Worm (Caenorhabditis elegans): ENCODE data around the gene C38D4.10.

C38D4.10 gene

DNA sequence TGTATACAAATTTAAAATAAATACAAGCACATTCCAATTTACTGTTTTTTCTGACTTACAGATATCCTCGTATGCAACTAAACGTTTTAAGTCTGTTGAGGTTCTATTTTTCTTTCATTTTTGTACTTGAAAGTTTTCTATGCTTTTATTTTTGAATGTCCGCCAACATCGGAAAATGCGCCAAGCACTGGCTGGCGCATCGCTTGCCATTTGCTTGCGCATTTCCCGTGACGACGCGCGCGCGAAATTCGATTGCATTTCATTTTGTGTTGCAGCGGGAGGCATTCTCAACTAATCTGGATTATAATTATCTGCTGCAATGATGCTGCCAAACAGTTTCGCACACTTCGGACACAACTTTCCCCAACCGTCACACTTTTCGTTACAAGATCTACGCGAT lies 25.3 kb upstream of the C38D4.10 start, which contains the start of gene fbxl-2 (continued):
- peak; percentile 97 for TF ChIP-seq isw-1 (GFP tag; IDR thresholded peaks at IDR 0.05)
- peak; percentile 81 for TF ChIP-seq sox-4 (tag; optimal IDR thresholded peaks at IDR 0.05)
- TF ChIP-seq nhr-77 (tag; optimal IDR thresholded peaks at IDR 0.05): peak; percentile 94
- peak; percentile 92 for TF ChIP-seq sup-37 (GFP tag; optimal IDR thresholded peaks at IDR 0.05)
- peak; percentile 95 for TF ChIP-seq nhr-90 (tag; optimal IDR thresholded peaks at IDR 0.05; ENCODE audit: poor library complexity)
- TF ChIP-seq unc-62 (GFP tag; optimal IDR thresholded peaks at IDR 0.05): peak; percentile 56
- peak; percentile 30 for TF ChIP-seq hpl-2 (GFP tag; optimal IDR thresholded peaks at IDR 0.05)
- peak; percentile 87 for TF ChIP-seq elt-2 (tag; optimal IDR thresholded peaks at IDR 0.05)
- peak; percentile 99 for TF ChIP-seq C04F5.9 (tag; optimal IDR thresholded peaks at IDR 0.05)
- TF ChIP-seq mef-2 (tag; optimal IDR thresholded peaks at IDR 0.05): peak; percentile 82
- peak; percentile 91 for TF ChIP-seq pax-3 (tag; optimal IDR thresholded peaks at IDR 0.05)
- TF ChIP-seq nhr-11 (tag; optimal IDR thresholded peaks at IDR 0.05): peak; percentile 85
- no peak for TF ChIP-seq hlh-4 (tag; optimal IDR thresholded peaks at IDR 0.05)
- no peak for TF ChIP-seq nhr-84 (tag; optimal IDR thresholded peaks at IDR 0.05)
- TF ChIP-seq nhr-19 (GFP tag; conservative IDR thresholded peaks at IDR 0.05): peak; percentile 98
- TF ChIP-seq jun-1 (tag; optimal IDR thresholded peaks at IDR 0.05): peak; percentile 95
- peak; percentile 85 for TF ChIP-seq lin-39 (tag; optimal IDR thresholded peaks at IDR 0.05)
- peak; percentile 94 for TF ChIP-seq ceh-8 (GFP tag; optimal IDR thresholded peaks at IDR 0.05)
- peak in 5 of 6 experiments; percentile 55 to 96 (median 88) for TF ChIP-seq elt-3 (tag; optimal IDR thresholded peaks at IDR 0.05)
- peak; percentile 73 for TF ChIP-seq unc-98 (GFP tag; IDR thresholded peaks at IDR 0.05)
- TF ChIP-seq nhr-71 (tag; optimal IDR thresholded peaks at IDR 0.05): peak; percentile 98
- TF ChIP-seq rnt-1 (tag; optimal IDR thresholded peaks at IDR 0.05): peak; percentile 99
- peak; percentile 99 to 100 (median 100) for TF ChIP-seq dpl-1 (GFP tag; optimal IDR thresholded peaks at IDR 0.05)
- TF ChIP-seq C34B4.2 (tag; optimal IDR thresholded peaks at IDR 0.05): peak; percentile 80
- TF ChIP-seq nhr-28 (tag; optimal IDR thresholded peaks at IDR 0.05): no peak
- peak; percentile 96 for TF ChIP-seq fkh-8 (tag; optimal IDR thresholded peaks at IDR 0.05)
- no peak for TF ChIP-seq hlh-17 (GFP tag; optimal IDR thresholded peaks at IDR 0.05; ENCODE audit: borderline replicate concordance)
- TF ChIP-seq unc-30 (tag; optimal IDR thresholded peaks at IDR 0.05): no peak
- no peak for TF ChIP-seq zag-1 (tag; optimal IDR thresholded peaks at IDR 0.05)
- TF ChIP-seq unc-130 (tag; optimal IDR thresholded peaks at IDR 0.05): peak; percentile 95
- peak; percentile 99 to 100 for TF ChIP-seq lin-35 (GFP tag; optimal IDR thresholded peaks at IDR 0.05)
- peak; percentile 97 for TF ChIP-seq C16A3.4 (tag; optimal IDR thresholded peaks at IDR 0.05)
- TF ChIP-seq blmp-1 (tag; optimal IDR thresholded peaks at IDR 0.05): peak; percentile 86
- peak; percentile 83 for TF ChIP-seq snpc-4 (tag; optimal IDR thresholded peaks at IDR 0.05)
- peak; percentile 41 for TF ChIP-seq ceh-90 (tag; optimal IDR thresholded peaks at IDR 0.05)
- peak; percentile 98 for TF ChIP-seq nhr-47 (tag; optimal IDR thresholded peaks at IDR 0.05)

DNA sequence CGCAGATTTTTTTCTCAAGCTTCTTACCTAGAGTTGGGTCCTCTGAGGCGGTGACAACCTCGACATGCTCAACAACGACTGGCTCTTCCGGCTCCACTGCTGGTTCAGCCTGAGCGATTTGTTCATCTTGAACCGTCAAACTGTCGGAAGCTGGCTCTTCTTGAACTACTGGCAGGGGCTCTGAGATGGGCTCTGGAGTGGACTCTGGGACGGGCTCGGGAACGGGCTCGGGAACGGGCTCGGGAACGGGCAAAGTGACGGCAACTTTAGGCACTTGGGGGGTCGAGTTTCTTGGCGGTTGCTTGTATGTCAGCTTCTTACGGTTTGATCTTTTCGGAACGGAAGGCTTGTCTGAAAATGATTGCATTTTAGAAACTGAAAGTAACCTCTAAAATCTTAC lies 19.5 kb upstream of the C38D4.10 start:
- TF ChIP-seq ceh-63 (GFP tag; optimal IDR thresholded peaks at IDR 0.05) (no peak), ama-1 (optimal IDR thresholded peaks at IDR 0.05) (no peak), efl-1 (optimal IDR thresholded peaks at IDR 0.05) (no peak), efl-1 (GFP tag; optimal IDR thresholded peaks at IDR 0.05 in 1 of 2) (peak in 1 of 2 experiments; percentile 25)

DNA sequence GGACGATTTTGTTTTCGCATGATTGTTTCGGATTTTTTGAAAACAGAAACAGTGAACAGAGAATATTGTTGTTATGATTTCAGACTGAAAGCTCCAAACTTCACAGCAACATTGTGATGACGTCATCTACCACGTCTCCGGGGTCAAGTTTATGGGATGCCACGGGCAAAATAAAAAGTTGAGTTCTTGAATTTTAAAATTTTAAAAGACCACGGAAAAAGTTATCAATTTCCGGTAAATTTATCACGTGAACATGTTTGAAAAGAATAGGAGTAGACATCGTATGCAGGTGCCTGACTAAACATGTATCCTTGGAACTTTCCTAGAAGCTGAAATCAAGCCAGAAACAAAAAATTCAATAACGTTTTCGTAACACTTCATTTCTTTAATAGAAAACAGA lies 18.8 kb upstream of the C38D4.10 start, which contains the start of gene B0393.4:
B0393.4 (minus strand) TSS at position 101 of the 400 bp plus-strand sequence.
- no peak for TF ChIP-seq fkh-8 (tag; optimal IDR thresholded peaks at IDR 0.05)
- TF ChIP-seq nhr-28 (tag; optimal IDR thresholded peaks at IDR 0.05): no peak
- TF ChIP-seq hlh-17 (GFP tag; optimal IDR thresholded peaks at IDR 0.05; ENCODE audit: borderline replicate concordance): no peak
- TF ChIP-seq nhr-237 (tag; optimal IDR thresholded peaks at IDR 0.05): no peak
- TF ChIP-seq efl-1 (optimal IDR thresholded peaks at IDR 0.05): no peak
- peak in 1 of 2 experiments; percentile 36 for TF ChIP-seq efl-1 (GFP tag; optimal IDR thresholded peaks at IDR 0.05 in 1 of 2)
- no peak for TF ChIP-seq unc-98 (GFP tag; IDR thresholded peaks at IDR 0.05)
- TF ChIP-seq dpl-1 (GFP tag; optimal IDR thresholded peaks at IDR 0.05): no peak
- no peak for TF ChIP-seq pag-3 (tag; optimal IDR thresholded peaks at IDR 0.05; ENCODE audit: borderline replicate concordance, insufficient read depth)
- TF ChIP-seq elt-3 (tag; optimal IDR thresholded peaks at IDR 0.05): no peak

Measured in whole organism, L1 larva.